Worm (Caenorhabditis elegans) whole organism, late embryonic: ENCODE measurements around the gene C39E9.8.

ENCODE experiments used
- ceh-19 ChIP-seq: fragments of 200-800 bp; sonication (Bioruptor generic); optimal IDR thresholded peaks from 2 replicates; lab custom pipeline; 2018; ENCODE audit warnings: mild to moderate bottlenecking, missing genetic modification characterization, missing compliant biosample characterization
- elt-2 ChIP-seq: sonication (generic microtip); optimal IDR thresholded peaks from 2 replicates; lab custom pipeline; 2016; ENCODE audit warnings: missing genetic modification reagents, missing genetic modification characterization, missing compliant biosample characterization
- pha-4 ChIP-seq: fragments of 150-350 bp; optimal IDR thresholded peaks from 2 replicates; lab custom pipeline; 2018; ENCODE audit warnings: missing biosample characterization, missing genetic modification reagents, missing genetic modification characterization
- unc-42 ChIP-seq: sonication (generic microtip); optimal IDR thresholded peaks from 2 replicates; lab custom pipeline; 2016; ENCODE audit warnings: missing genotype, missing genetic modification characterization, missing compliant biosample characterization

ce11 chrIV:13044980-13045379 is 34.3 kb upstream of the C39E9.8 start:
- TF ChIP-seq pha-4 (tag; lab: Kevin White, UChicago) (no peak), unc-42 (tag; lab: Kevin White, UChicago) (no peak), elt-2 (tag; lab: Kevin White, UChicago) (no peak), ceh-19 (GFP tag; lab: Kevin White, UChicago) (no peak)
